Worm (Caenorhabditis elegans) whole organism, mixed stage, embryonic: Measurements from ENCODE around the gene srh-298.

ENCODE experiments used
- M03D4.4 ChIP-seq: sonication (generic microtip); optimal IDR thresholded peaks from 2 replicates; lab custom pipeline; 2017; ENCODE audit warnings: mild to moderate bottlenecking, missing genetic modification characterization, missing compliant biosample characterization
- bed-3 ChIP-seq: fragments of 200-800 bp; sonication (Bioruptor generic); optimal IDR thresholded peaks from 3 replicates; lab custom pipeline; 2018; ENCODE audit warnings: mild to moderate bottlenecking, missing genetic modification characterization, moderate library complexity, missing compliant biosample characterization
- blmp-1 ChIP-seq: fragments of 150-350 bp; optimal IDR thresholded peaks from 2 replicates; lab custom pipeline; 2014; ENCODE audit warnings: missing biosample characterization, missing genetic modification characterization
- ceh-39 ChIP-seq: fragments of 150-350 bp; optimal IDR thresholded peaks from 2 replicates; lab custom pipeline; 2014; ENCODE audit warnings: missing biosample characterization, missing genetic modification characterization
- ceh-43 ChIP-seq: fragments of 200-800 bp; sonication (Bioruptor generic); optimal IDR thresholded peaks from 2 replicates; lab custom pipeline; 2018; ENCODE audit warnings: mild to moderate bottlenecking, missing genetic modification characterization, moderate library complexity, missing compliant biosample characterization
- ceh-83 ChIP-seq: fragments of 200-800 bp; sonication (Bioruptor generic); optimal IDR thresholded peaks from 2 replicates; lab custom pipeline; 2018; ENCODE audit warnings: mild to moderate bottlenecking, missing genetic modification characterization, missing compliant biosample characterization
- ces-1 ChIP-seq: fragments of 150-350 bp; optimal IDR thresholded peaks from 2 replicates; lab custom pipeline; 2014; ENCODE audit warnings: missing biosample characterization, missing genetic modification reagents, missing genetic modification characterization
- drap-1 ChIP-seq: fragments of 200-800 bp; sonication (Bioruptor generic); optimal IDR thresholded peaks from 3 replicates; lab custom pipeline; 2018; ENCODE audit warnings: mild to moderate bottlenecking, missing genetic modification characterization, missing compliant biosample characterization
- elt-3 ChIP-seq: fragments of 150-350 bp; optimal IDR thresholded peaks from 2 replicates; lab custom pipeline; 2014; ENCODE audit warnings: missing biosample characterization, missing genetic modification characterization
- flh-1 ChIP-seq: fragments of 200-800 bp; sonication (Bioruptor generic); optimal IDR thresholded peaks from 2 replicates; lab custom pipeline; 2018; ENCODE audit warnings: mild to moderate bottlenecking, missing genetic modification characterization, moderate library complexity, missing compliant biosample characterization
- ham-2 ChIP-seq: fragments of 200-800 bp; sonication (Bioruptor generic); optimal IDR thresholded peaks from 2 replicates; lab custom pipeline; 2018; ENCODE audit warnings: mild to moderate bottlenecking, missing genetic modification characterization, missing compliant biosample characterization
- hlh-1 ChIP-seq: fragments of 150-350 bp; optimal IDR thresholded peaks from 2 replicates; lab custom pipeline; 2014; ENCODE audit warnings: missing biosample characterization, missing genetic modification reagents, missing genetic modification characterization
- lin-13 ChIP-seq: fragments of 150-350 bp; optimal IDR thresholded peaks from 2 replicates; lab custom pipeline; 2014; ENCODE audit warnings: missing biosample characterization, missing genetic modification characterization
- lin-32 ChIP-seq: fragments of 200-800 bp; sonication (Bioruptor generic); optimal IDR thresholded peaks from 2 replicates; lab custom pipeline; 2018; ENCODE audit warnings: mild to moderate bottlenecking, missing genetic modification characterization, missing compliant biosample characterization
- lsy-2 ChIP-seq: fragments of 150-350 bp; optimal IDR thresholded peaks from 2 replicates; lab custom pipeline; 2014; ENCODE audit warnings: missing biosample characterization, missing genetic modification characterization
- mab-5 ChIP-seq: fragments of 150-350 bp; optimal IDR thresholded peaks from 2 replicates; lab custom pipeline; 2014; ENCODE audit warnings: missing biosample characterization, missing genetic modification characterization
- mep-1 ChIP-seq: fragments of 150-350 bp; optimal IDR thresholded peaks from 2 replicates; lab custom pipeline; 2017; ENCODE audit warnings: missing biosample characterization, missing genetic modification reagents, missing genetic modification characterization, inconsistent platforms
- mls-2 ChIP-seq: sonication (generic microtip); optimal IDR thresholded peaks from 2 replicates; lab custom pipeline; 2016; ENCODE audit warnings: mild to moderate bottlenecking, missing genetic modification characterization, moderate library complexity, missing compliant biosample characterization
- nhr-12 ChIP-seq: fragments of 150-350 bp; optimal IDR thresholded peaks from 2 replicates; lab custom pipeline; 2014; ENCODE audit warnings: missing biosample characterization, missing genetic modification characterization
- nhr-2 ChIP-seq: fragments of 150-350 bp; optimal IDR thresholded peaks from 2 replicates; lab custom pipeline; 2014; ENCODE audit warnings: missing biosample characterization, missing genetic modification characterization
- nhr-237 ChIP-seq: fragments of 150-350 bp; optimal IDR thresholded peaks from 2 replicates; lab custom pipeline; 2014; ENCODE audit warnings: missing biosample characterization, missing genetic modification characterization
- nhr-28 ChIP-seq: fragments of 150-350 bp; optimal IDR thresholded peaks from 2 replicates; lab custom pipeline; 2014; ENCODE audit warnings: missing biosample characterization, missing genetic modification characterization
- nhr-76 ChIP-seq: sonication (generic microtip); optimal IDR thresholded peaks from 2 replicates; lab custom pipeline; 2017; ENCODE audit warnings: missing biosample characterization, missing genetic modification characterization
- pha-4 ChIP-seq: fragments of 150-350 bp; optimal IDR thresholded peaks from 2 replicates; lab custom pipeline; 2018; ENCODE audit warnings: missing biosample characterization, missing genetic modification reagents, missing genetic modification characterization
- sem-2 ChIP-seq: fragments of 200-800 bp; sonication (Bioruptor generic); optimal IDR thresholded peaks from 2 replicates; lab custom pipeline; 2018; ENCODE audit warnings: mild to moderate bottlenecking, missing genetic modification characterization, missing compliant biosample characterization
- snpc-4 ChIP-seq: fragments of 150-350 bp; optimal IDR thresholded peaks from 2 replicates; lab custom pipeline; 2014; ENCODE audit warnings: missing biosample characterization, missing genetic modification characterization
- tbx-8 ChIP-seq: fragments of 200-800 bp; sonication (Bioruptor generic); optimal IDR thresholded peaks from 2 replicates; lab custom pipeline; 2018; ENCODE audit warnings: mild to moderate bottlenecking, missing genetic modification characterization, moderate library complexity, missing compliant biosample characterization
- unc-120 ChIP-seq: sonication (generic microtip); optimal IDR thresholded peaks from 2 replicates; lab custom pipeline; 2017; ENCODE audit warnings: missing genetic modification characterization, missing compliant biosample characterization; ENCODE audit not compliant: poor library complexity, severe bottlenecking
- unc-39 ChIP-seq: fragments of 150-350 bp; optimal IDR thresholded peaks from 2 replicates; lab custom pipeline; 2014; ENCODE audit warnings: missing biosample characterization, missing genetic modification characterization
- unc-62 ChIP-seq: fragments of 150-350 bp; optimal IDR thresholded peaks from 2 replicates; lab custom pipeline; 2014; ENCODE audit warnings: missing biosample characterization, missing genetic modification reagents, missing genetic modification characterization
- zip-8 ChIP-seq: fragments of 150-350 bp; optimal IDR thresholded peaks from 2 replicates; lab custom pipeline; 2014; ENCODE audit warnings: missing biosample characterization, missing genetic modification characterization
- ztf-11 ChIP-seq: fragments of 150-350 bp; optimal IDR thresholded peaks from 2 replicates; lab custom pipeline; 2014; ENCODE audit warnings: missing biosample characterization, missing genetic modification characterization

The srh-298 gene

ce11 chrV:17802519-17802918 lies 16.1 kb upstream of the srh-298 start, which contains the start of the genes Y94A7B.11 and srh-292:
Y94A7B.11 (minus strand) TSS chrV:17802619.
srh-292 (plus strand) TSS chrV:17802769.
- no peak for TF ChIP-seq ceh-83 (GFP tag; lab: Kevin White, UChicago)

ce11 chrV:17805323-17805722 lies 13.3 kb upstream of the srh-298 start, which contains the start of gene srh-291:
srh-291 (plus strand) TSS chrV:17805623.
- TF ChIP-seq nhr-2 (tag; lab: Kevin White, UChicago): no peak
- no peak for TF ChIP-seq hlh-1 (tag; lab: Kevin White, UChicago)
- TF ChIP-seq, all 35 proteins: peak for 0

ce11 chrV:17810053-17810452 lies 8.6 kb upstream of the srh-298 start, which contains the start of gene srh-296:
srh-296 (plus strand) TSS chrV:17810353.
- TF ChIP-seq nhr-28 (tag; lab: Kevin White, UChicago): no peak
- TF ChIP-seq ham-2 (GFP tag; lab: Kevin White, UChicago): no peak
- TF ChIP-seq lin-13: no peak

ce11 chrV:17812127-17812526 lies 6.5 kb upstream of the srh-298 start:
- TF ChIP-seq sem-2 (GFP tag; lab: Kevin White, UChicago) (no peak), nhr-76 (tag; lab: Kevin White, UChicago) (no peak), hlh-1 (tag; lab: Kevin White, UChicago) (no peak), lsy-2 (tag; lab: Kevin White, UChicago) (no peak), ham-2 (GFP tag; lab: Kevin White, UChicago) (no peak), pha-4 (no peak), nhr-237 (no peak), bed-3 (no peak), lin-32 (GFP tag; lab: Kevin White, UChicago) (no peak), nhr-12 (no peak), nhr-28 (tag; lab: Kevin White, UChicago) (no peak), unc-39 (tag; lab: Kevin White, UChicago) (no peak)

ce11 chrV:17819704-17820103 lies 1.0 kb downstream of the srh-298 start:
- TF ChIP-seq unc-39 (tag; lab: Kevin White, UChicago) (no peak), ztf-11 (tag; lab: Kevin White, UChicago) (no peak), flh-1 (GFP tag; lab: Kevin White, UChicago) (no peak), sem-2 (GFP tag; lab: Kevin White, UChicago) (no peak), unc-62 (no peak), lin-32 (GFP tag; lab: Kevin White, UChicago) (no peak), mls-2 (tag; lab: Kevin White, UChicago) (no peak), M03D4.4 (tag; lab: Kevin White, UChicago) (no peak), snpc-4 (tag; lab: Kevin White, UChicago) (no peak), ceh-83 (GFP tag; lab: Kevin White, UChicago) (no peak), mep-1 (tag; lab: Kevin White, UChicago) (no peak), unc-120 (tag; lab: Kevin White, UChicago) (no peak), ces-1 (no peak), nhr-237 (no peak), pha-4 (no peak), zip-8 (tag; lab: Kevin White, UChicago) (no peak), drap-1 (GFP tag; lab: Kevin White, UChicago) (no peak)

ce11 chrV:17821805-17822204 lies 3.1 kb downstream of the srh-298 start, which contains the start of gene srh-300:
srh-300 (plus strand) TSS chrV:17822105.
- TF ChIP-seq unc-39 (tag; lab: Kevin White, UChicago) (no peak), unc-62 (no peak), bed-3 (no peak), drap-1 (GFP tag; lab: Kevin White, UChicago) (no peak), mab-5 (tag; lab: Kevin White, UChicago) (no peak)
- TF ChIP-seq, all 35 proteins: peak for 0

ce11 chrV:17824610-17825009 lies 5.9 kb downstream of the srh-298 start, which contains the start of gene srh-301:
srh-301 (plus strand) TSS chrV:17824910.
- no peak for TF ChIP-seq mab-5 (tag; lab: Kevin White, UChicago)
- TF ChIP-seq ham-2 (GFP tag; lab: Kevin White, UChicago): no peak
- TF ChIP-seq pha-4: no peak
- no peak for TF ChIP-seq ceh-39 (tag; lab: Kevin White, UChicago)
- TF ChIP-seq ceh-43 (GFP tag; lab: Kevin White, UChicago): no peak
- no peak for TF ChIP-seq nhr-2 (tag; lab: Kevin White, UChicago)
- TF ChIP-seq elt-3: no peak
- no peak for TF ChIP-seq hlh-1 (tag; lab: Kevin White, UChicago)
- no peak for TF ChIP-seq lin-13
- TF ChIP-seq blmp-1 (tag; lab: Kevin White, UChicago): no peak
- TF ChIP-seq zip-8 (tag; lab: Kevin White, UChicago): no peak
- TF ChIP-seq flh-1 (GFP tag; lab: Kevin White, UChicago): no peak
- TF ChIP-seq bed-3: no peak
- TF ChIP-seq tbx-8: no peak
- no peak for TF ChIP-seq unc-39 (tag; lab: Kevin White, UChicago)
- TF ChIP-seq nhr-237: no peak
- TF ChIP-seq sem-2 (GFP tag; lab: Kevin White, UChicago): no peak
- no peak for TF ChIP-seq M03D4.4 (tag; lab: Kevin White, UChicago)
- no peak for TF ChIP-seq lsy-2 (tag; lab: Kevin White, UChicago)
- no peak for TF ChIP-seq nhr-76 (tag; lab: Kevin White, UChicago)
